Worm (Caenorhabditis elegans) whole organism, mixed stage, embryonic: Measurements from ENCODE around the gene srr-1.

Experiments
- ces-1 ChIP-seq: fragments of 150-350 bp; optimal IDR thresholded peaks from 2 replicates; lab custom pipeline; 2014; ENCODE audit warnings: missing biosample characterization, missing genetic modification reagents, missing genetic modification characterization
- lsy-2 ChIP-seq: fragments of 150-350 bp; optimal IDR thresholded peaks from 2 replicates; lab custom pipeline; 2014; ENCODE audit warnings: missing biosample characterization, missing genetic modification characterization
- nhr-12 ChIP-seq: fragments of 150-350 bp; optimal IDR thresholded peaks from 2 replicates; lab custom pipeline; 2014; ENCODE audit warnings: missing biosample characterization, missing genetic modification characterization
- pha-4 ChIP-seq: fragments of 150-350 bp; optimal IDR thresholded peaks from 2 replicates; lab custom pipeline; 2018; ENCODE audit warnings: missing biosample characterization, missing genetic modification reagents, missing genetic modification characterization
- unc-39 ChIP-seq: fragments of 150-350 bp; optimal IDR thresholded peaks from 2 replicates; lab custom pipeline; 2014; ENCODE audit warnings: missing biosample characterization, missing genetic modification characterization
- ztf-11 ChIP-seq: fragments of 150-350 bp; optimal IDR thresholded peaks from 2 replicates; lab custom pipeline; 2014; ENCODE audit warnings: missing biosample characterization, missing genetic modification characterization

- no peak for TF ChIP-seq pha-4 (tag; lab: Kevin White, UChicago)
- no peak for TF ChIP-seq unc-39 (tag; lab: Kevin White, UChicago)
- TF ChIP-seq nhr-12 (tag; lab: Kevin White, UChicago), result no peak
- no peak for TF ChIP-seq lsy-2 (tag; lab: Kevin White, UChicago)
- no peak for TF ChIP-seq ztf-11 (tag; lab: Kevin White, UChicago)
- no peak for TF ChIP-seq ces-1 (GFP tag; lab: Kevin White, UChicago)
Measured at ce11 chrV:13081197-13081747, 27.7 kb upstream of the srr-1 start.
